Comparison of ENCODE assay signal across 1 fruit fly cellular context in the genomic region with DNA sequence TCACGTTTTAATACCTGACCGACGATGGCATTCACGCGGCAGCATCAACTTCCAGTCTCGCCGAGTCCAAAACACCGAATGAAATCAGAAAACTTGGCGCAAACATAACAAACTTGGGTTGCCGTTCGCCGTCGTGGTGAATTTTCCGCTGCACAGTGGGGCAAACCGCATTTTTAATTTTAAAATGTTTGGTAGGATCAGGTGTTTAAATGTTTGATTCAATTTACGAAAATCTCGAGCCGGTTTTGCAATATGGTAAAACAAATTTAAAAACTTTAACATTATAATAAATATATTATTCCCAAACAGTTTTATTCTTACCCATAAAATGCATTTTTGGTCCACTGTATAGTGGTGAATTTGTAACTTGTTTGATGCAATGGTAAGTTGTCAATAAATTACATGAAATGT.
A peak's percentile ranks its signal among the peaks of the same experiment; 100 is the strongest.
TF ChIP-seq lines count a peak whose summit lies in the region.

A gene (minus strand): TSS at position 82 of the 411 bp plus-strand sequence.

TF ChIP-seq in whole organism, embryonic, 481 proteins besides CTCF, POLR2A, EP300 and RAD21 (continued from another document and continues in another):
- TF ChIP-seq vnd (GFP tag; IDR thresholded peaks at IDR 0.05; lab: Robert Waterston, UW; ENCODE audit: partially characterized antibody): no peak; the same call in 1 of the 3 replicates
- TF ChIP-seq CG10959 (GFP tag; IDR thresholded peaks at IDR 0.05; lab: Robert Waterston, UW): peak; percentile 91
- no peak for TF ChIP-seq hth (optimal IDR thresholded peaks at IDR 0.05; lab: Kevin White, UChicago)
- TF ChIP-seq CG8388 (GFP tag; optimal IDR thresholded peaks at IDR 0.05; lab: Kevin White, UChicago): peak; percentile 99
- peak; percentile 86 for TF ChIP-seq z (GFP tag; IDR thresholded peaks at IDR 0.05; lab: Robert Waterston, UW)
- peak; percentile 92 for TF ChIP-seq HLH3B (GFP tag; IDR thresholded peaks at IDR 0.05; lab: Robert Waterston, UW)
- peak; percentile 92 for TF ChIP-seq ab (GFP tag; optimal IDR thresholded peaks at IDR 0.05; lab: Kevin White, UChicago)
- peak; percentile 98 for TF ChIP-seq jing (GFP tag; optimal IDR thresholded peaks at IDR 0.05; lab: Kevin White, UChicago)
- TF ChIP-seq gfzf (GFP tag; optimal IDR thresholded peaks at IDR 0.05; lab: Kevin White, UChicago): peak; percentile 4
- TF ChIP-seq sens (GFP tag; lab: Kevin White, UChicago): peak; percentile 99
- TF ChIP-seq CG11560 (tag; IDR thresholded peaks at IDR 0.05; lab: Robert Waterston, UW): peak; percentile 92
- peak; percentile 100 for TF ChIP-seq CG34422 (GFP tag; IDR thresholded peaks at IDR 0.05; lab: Robert Waterston, UW)
- 0 out of 3 replicates have a peak, but pooled peaks have one; percentile 20 for TF ChIP-seq CG6791 (GFP tag; IDR thresholded peaks at IDR 0.05; lab: Robert Waterston, UW; ENCODE audit: partially characterized antibody)
- peak; percentile 94 for TF ChIP-seq Elba2 (GFP tag; optimal IDR thresholded peaks at IDR 0.05; lab: Kevin White, UChicago)
- TF ChIP-seq Hsf (GFP tag; optimal IDR thresholded peaks at IDR 0.05; lab: Kevin White, UChicago): peak; percentile 98
- TF ChIP-seq seq (GFP tag; IDR thresholded peaks at IDR 0.05; lab: Robert Waterston, UW): peak; percentile 100
- peak; percentile 98 for TF ChIP-seq Ets65A (GFP tag; lab: Kevin White, UChicago)
- peak; percentile 83 for TF ChIP-seq her (GFP tag; optimal IDR thresholded peaks at IDR 0.05; lab: Kevin White, UChicago)
- peak; percentile 98 for TF ChIP-seq CG16779 (GFP tag; IDR thresholded peaks at IDR 0.05; lab: Robert Waterston, UW)
- TF ChIP-seq dm (GFP tag; optimal IDR thresholded peaks at IDR 0.05; lab: Kevin White, UChicago): peak; percentile 85
- no peak for TF ChIP-seq CG2129 (GFP tag; IDR thresholded peaks at IDR 0.05; lab: Robert Waterston, UW; ENCODE audit: partially characterized antibody)
- TF ChIP-seq B-H2 (GFP tag; optimal IDR thresholded peaks at IDR 0.05; lab: Kevin White, UChicago): peak; percentile 96
- peak; percentile 99 for TF ChIP-seq tap (tag; optimal IDR thresholded peaks at IDR 0.05; lab: Kevin White, UChicago)
- TF ChIP-seq CG17186 (GFP tag; optimal IDR thresholded peaks at IDR 0.05; lab: Kevin White, UChicago): peak; percentile 94
- peak; percentile 86 for TF ChIP-seq NK7.1 (GFP tag; optimal IDR thresholded peaks at IDR 0.05; lab: Kevin White, UChicago)
- peak; percentile 95 for TF ChIP-seq TFAM (GFP tag; optimal IDR thresholded peaks at IDR 0.05; lab: Kevin White, UChicago)
- peak; percentile 99 for TF ChIP-seq CG10366 (GFP tag; IDR thresholded peaks at IDR 0.05; lab: Robert Waterston, UW)
- TF ChIP-seq C15 (GFP tag; IDR thresholded peaks at IDR 0.05; lab: Robert Waterston, UW): peak; percentile 96
- TF ChIP-seq amos (GFP tag; IDR thresholded peaks at IDR 0.05; lab: Robert Waterston, UW; ENCODE audit: partially characterized antibody): peak; percentile 50
- peak; percentile 95 to 96 for TF ChIP-seq Pdp1 (GFP tag; optimal IDR thresholded peaks at IDR 0.05; lab: Kevin White, UChicago)
- peak; percentile 100 for TF ChIP-seq CG17359 (tag; optimal IDR thresholded peaks at IDR 0.05; lab: Kevin White, UChicago)
- TF ChIP-seq CG33213 (GFP tag; optimal IDR thresholded peaks at IDR 0.05; lab: Kevin White, UChicago): peak; percentile 96
- TF ChIP-seq nerfin-2 (GFP tag; IDR thresholded peaks at IDR 0.05; lab: Robert Waterston, UW; ENCODE audit: partially characterized antibody): no peak; the same call in none of the 2 replicates
- TF ChIP-seq Hmr (GFP tag; optimal IDR thresholded peaks at IDR 0.05; lab: Kevin White, UChicago): peak; percentile 99
- TF ChIP-seq lab (GFP tag; optimal IDR thresholded peaks at IDR 0.05; lab: Kevin White, UChicago): peak; percentile 99
- peak; percentile 99 for TF ChIP-seq Chrac-16 (GFP tag; optimal IDR thresholded peaks at IDR 0.05; lab: Kevin White, UChicago)
- peak; percentile 65 for TF ChIP-seq ato (GFP tag; IDR thresholded peaks at IDR 0.05; lab: Robert Waterston, UW; ENCODE audit: partially characterized antibody)
- peak; percentile 99 for TF ChIP-seq CG17612 (GFP tag; IDR thresholded peaks at IDR 0.05; lab: Robert Waterston, UW)
- peak; percentile 98 for TF ChIP-seq esg (GFP tag; conservative IDR thresholded peaks at IDR 0.05; lab: Robert Waterston, UW)
- TF ChIP-seq Side (GFP tag; optimal IDR thresholded peaks at IDR 0.05; lab: Kevin White, UChicago): peak; percentile 89
- peak; percentile 99 for TF ChIP-seq row (GFP tag; IDR thresholded peaks at IDR 0.05; lab: Robert Waterston, UW)
- TF ChIP-seq HLHmδ (GFP tag; optimal IDR thresholded peaks at IDR 0.05; lab: Kevin White, UChicago): peak; percentile 12
- TF ChIP-seq kah (GFP tag; optimal IDR thresholded peaks at IDR 0.05; lab: Kevin White, UChicago): peak; percentile 98
- TF ChIP-seq twi (tag; optimal IDR thresholded peaks at IDR 0.05; lab: Kevin White, UChicago): peak; percentile 99
- TF ChIP-seq CG30431 (GFP tag; optimal IDR thresholded peaks at IDR 0.05; lab: Kevin White, UChicago): peak; percentile 98
- TF ChIP-seq fd102C (GFP tag; optimal IDR thresholded peaks at IDR 0.05; lab: Kevin White, UChicago): peak; percentile 96
- peak; percentile 96 for TF ChIP-seq GATAe (GFP tag; conservative IDR thresholded peaks at IDR 0.05; lab: Robert Waterston, UW)
- peak; percentile 99 for TF ChIP-seq CG32772 (GFP tag; IDR thresholded peaks at IDR 0.05; lab: Robert Waterston, UW)
- TF ChIP-seq trh (GFP tag; optimal IDR thresholded peaks at IDR 0.05; lab: Kevin White, UChicago): peak; percentile 98
- peak; percentile 99 for TF ChIP-seq CG1602 (GFP tag; optimal IDR thresholded peaks at IDR 0.05; lab: Kevin White, UChicago)
- peak; percentile 92 for TF ChIP-seq pho (GFP tag; optimal IDR thresholded peaks at IDR 0.05; lab: Kevin White, UChicago)
- no peak for TF ChIP-seq fru (optimal IDR thresholded peaks at IDR 0.05; lab: Kevin White, UChicago)
- TF ChIP-seq gce (GFP tag; IDR thresholded peaks at IDR 0.05; lab: Robert Waterston, UW): peak; percentile 100
- TF ChIP-seq bbx (GFP tag; IDR thresholded peaks at IDR 0.05; lab: Robert Waterston, UW; ENCODE audit: partially characterized antibody): peak; percentile 52; the same call in 1 of the 2 replicates
- peak; percentile 99 for TF ChIP-seq CG7271 (tag; optimal IDR thresholded peaks at IDR 0.05; lab: Kevin White, UChicago)
- peak; percentile 99 for TF ChIP-seq CG1233 (GFP tag; optimal IDR thresholded peaks at IDR 0.05; lab: Kevin White, UChicago)
- TF ChIP-seq grn (GFP tag; optimal IDR thresholded peaks at IDR 0.05; lab: Kevin White, UChicago): peak; percentile 91
- peak; percentile 99 for TF ChIP-seq CG2202 (tag; optimal IDR thresholded peaks at IDR 0.05; lab: Kevin White, UChicago)
- TF ChIP-seq CG10431 (GFP tag; optimal IDR thresholded peaks at IDR 0.05; lab: Kevin White, UChicago): peak; percentile 99
- peak; percentile 70 for TF ChIP-seq Myb (GFP tag; optimal IDR thresholded peaks at IDR 0.05; lab: Kevin White, UChicago)
- no peak for TF ChIP-seq D (optimal IDR thresholded peaks at IDR 0.05; lab: Kevin White, UChicago)
- TF ChIP-seq D (GFP tag; optimal IDR thresholded peaks at IDR 0.05; lab: Kevin White, UChicago): peak; percentile 99
- peak; percentile 97 for TF ChIP-seq Atf6 (GFP tag; IDR thresholded peaks at IDR 0.05; lab: Robert Waterston, UW)
- TF ChIP-seq Doc2 (GFP tag; IDR thresholded peaks at IDR 0.05; lab: Robert Waterston, UW): peak; percentile 95
- peak; percentile 61 for TF ChIP-seq mam (GFP tag; optimal IDR thresholded peaks at IDR 0.05; lab: Kevin White, UChicago)
- TF ChIP-seq kay (GFP tag; optimal IDR thresholded peaks at IDR 0.05; lab: Kevin White, UChicago): peak; percentile 86
- TF ChIP-seq Aef1 (GFP tag; IDR thresholded peaks at IDR 0.05; lab: Robert Waterston, UW): peak; percentile 87
- no peak for TF ChIP-seq Tbp (GFP tag; optimal IDR thresholded peaks at IDR 0.05; lab: Kevin White, UChicago)
- TF ChIP-seq tna (GFP tag; IDR thresholded peaks at IDR 0.05; lab: Robert Waterston, UW; ENCODE audit: partially characterized antibody): peak; percentile 76
- peak; percentile 97 for TF ChIP-seq CG34376 (GFP tag; optimal IDR thresholded peaks at IDR 0.05; lab: Kevin White, UChicago)
- peak; percentile 98 for TF ChIP-seq CG11696 (GFP tag; IDR thresholded peaks at IDR 0.05; lab: Robert Waterston, UW)
- TF ChIP-seq CG1024 (GFP tag; IDR thresholded peaks at IDR 0.05; lab: Robert Waterston, UW): peak; percentile 82
- peak; percentile 98 for TF ChIP-seq CG10543 (GFP tag; optimal IDR thresholded peaks at IDR 0.05; lab: Kevin White, UChicago)
- TF ChIP-seq Sry-β (GFP tag; optimal IDR thresholded peaks at IDR 0.05; lab: Kevin White, UChicago): peak; percentile 79
- peak; percentile 97 for TF ChIP-seq YL-1 (GFP tag; optimal IDR thresholded peaks at IDR 0.05; lab: Kevin White, UChicago)
- peak; percentile 97 for TF ChIP-seq tup (GFP tag; optimal IDR thresholded peaks at IDR 0.05; lab: Kevin White, UChicago)
- peak; percentile 99 for TF ChIP-seq CG11247 (GFP tag; IDR thresholded peaks at IDR 0.05; lab: Robert Waterston, UW)
- TF ChIP-seq Hr3 (GFP tag; optimal IDR thresholded peaks at IDR 0.05; lab: Kevin White, UChicago): peak; percentile 99
- TF ChIP-seq sqz (GFP tag; optimal IDR thresholded peaks at IDR 0.05; lab: Kevin White, UChicago): peak; percentile 99
- peak; percentile 96 for TF ChIP-seq psq (GFP tag; optimal IDR thresholded peaks at IDR 0.05; lab: Kevin White, UChicago)
- TF ChIP-seq zf30C (GFP tag; optimal IDR thresholded peaks at IDR 0.05; lab: Kevin White, UChicago): peak; percentile 38
- peak; percentile 87 for TF ChIP-seq disco-r (GFP tag; optimal IDR thresholded peaks at IDR 0.05; lab: Kevin White, UChicago)
- peak; percentile 99 for TF ChIP-seq CG3407 (GFP tag; optimal IDR thresholded peaks at IDR 0.05; lab: Kevin White, UChicago)
- peak; percentile 98 for TF ChIP-seq ac (GFP tag; optimal IDR thresholded peaks at IDR 0.05; lab: Kevin White, UChicago)
- peak; percentile 53 for TF ChIP-seq Scr (GFP tag; IDR thresholded peaks at IDR 0.05; lab: Robert Waterston, UW; ENCODE audit: partially characterized antibody)
- peak; percentile 79 for TF ChIP-seq emc (GFP tag; optimal IDR thresholded peaks at IDR 0.05; lab: Kevin White, UChicago)
- TF ChIP-seq ara (GFP tag; IDR thresholded peaks at IDR 0.05; lab: Robert Waterston, UW): peak; percentile 100
- no peak for TF ChIP-seq hkb (optimal IDR thresholded peaks at IDR 0.05; lab: Kevin White, UChicago)
- peak; percentile 100 for TF ChIP-seq hkb (GFP tag; IDR thresholded peaks at IDR 0.05; lab: Robert Waterston, UW)
- peak; percentile 90 for TF ChIP-seq Dbx (GFP tag; IDR thresholded peaks at IDR 0.05; lab: Robert Waterston, UW)
- TF ChIP-seq Trl (optimal IDR thresholded peaks at IDR 0.05; lab: Kevin White, UChicago): no peak
- TF ChIP-seq Trl (GFP tag; optimal IDR thresholded peaks at IDR 0.05; lab: Kevin White, UChicago): peak; percentile 95
- TF ChIP-seq Opbp (GFP tag; IDR thresholded peaks at IDR 0.05; lab: Robert Waterston, UW; ENCODE audit: partially characterized antibody): peak; percentile 70
- TF ChIP-seq Bdp1 (GFP tag; optimal IDR thresholded peaks at IDR 0.05; lab: Kevin White, UChicago): peak; percentile 92
- peak; percentile 98 for TF ChIP-seq CG2889 (GFP tag; IDR thresholded peaks at IDR 0.05; lab: Robert Waterston, UW)
- peak; percentile 100 for TF ChIP-seq zen (tag; optimal IDR thresholded peaks at IDR 0.05; lab: Kevin White, UChicago)
- peak; percentile 100 for TF ChIP-seq CoRest (tag; optimal IDR thresholded peaks at IDR 0.05; lab: Kevin White, UChicago)
- peak; percentile 100 for TF ChIP-seq Ssrp (tag; optimal IDR thresholded peaks at IDR 0.05; lab: Kevin White, UChicago)
- TF ChIP-seq CG8359 (GFP tag; optimal IDR thresholded peaks at IDR 0.05; lab: Kevin White, UChicago; ENCODE audit: borderline replicate concordance): peak; percentile 96
- peak in 1 of 3 experiments; percentile 99 for TF ChIP-seq lola (GFP tag; optimal IDR thresholded peaks at IDR 0.05; lab: Kevin White, UChicago)
- peak; percentile 90; the same call in 1 of the 2 replicates for TF ChIP-seq sisA (GFP tag; IDR thresholded peaks at IDR 0.05; lab: Robert Waterston, UW)
- TF ChIP-seq CG11504 (tag; optimal IDR thresholded peaks at IDR 0.05; lab: Kevin White, UChicago): peak; percentile 96
- TF ChIP-seq fu2 (GFP tag; optimal IDR thresholded peaks at IDR 0.05; lab: Kevin White, UChicago): peak; percentile 86
- peak; percentile 99 for TF ChIP-seq dimm (GFP tag; IDR thresholded peaks at IDR 0.05; lab: Robert Waterston, UW)
- peak; percentile 98 for TF ChIP-seq klu (GFP tag; IDR thresholded peaks at IDR 0.05; lab: Robert Waterston, UW)
- peak; percentile 90 for TF ChIP-seq CG9932 (GFP tag; IDR thresholded peaks at IDR 0.05; lab: Robert Waterston, UW)
- peak; percentile 99 for TF ChIP-seq HmgZ (tag; optimal IDR thresholded peaks at IDR 0.05; lab: Kevin White, UChicago)
- TF ChIP-seq Antp (GFP tag; optimal IDR thresholded peaks at IDR 0.05; lab: Kevin White, UChicago): peak; percentile 88
- TF ChIP-seq otp (GFP tag; IDR thresholded peaks at IDR 0.05; lab: Robert Waterston, UW): peak; percentile 99
- peak; percentile 58 for TF ChIP-seq HLH4C (GFP tag; IDR thresholded peaks at IDR 0.05; lab: Robert Waterston, UW; ENCODE audit: partially characterized antibody)
- peak; percentile 92 for TF ChIP-seq CG7745 (tag; optimal IDR thresholded peaks at IDR 0.05; lab: Kevin White, UChicago)
- peak; percentile 73; the same call in 2 of the 4 replicates for TF ChIP-seq chinmo (GFP tag; IDR thresholded peaks at IDR 0.05; lab: Robert Waterston, UW; ENCODE audit: partially characterized antibody)
- TF ChIP-seq sna (GFP tag; IDR thresholded peaks at IDR 0.05; lab: Robert Waterston, UW; ENCODE audit: partially characterized antibody): 0 out of 2 replicates have a peak, but pooled peaks have one; percentile 32
- TF ChIP-seq crc (GFP tag; optimal IDR thresholded peaks at IDR 0.05; lab: Kevin White, UChicago): peak; percentile 38
- peak; percentile 90 for TF ChIP-seq CG1792 (GFP tag; optimal IDR thresholded peaks at IDR 0.05; lab: Kevin White, UChicago)
- TF ChIP-seq CG32767 (GFP tag; IDR thresholded peaks at IDR 0.05; lab: Robert Waterston, UW): peak; percentile 99
- peak; percentile 99 for TF ChIP-seq gsb (GFP tag; IDR thresholded peaks at IDR 0.05; lab: Robert Waterston, UW)
- TF ChIP-seq Mrtf (GFP tag; IDR thresholded peaks at IDR 0.05; lab: Robert Waterston, UW): peak; percentile 99
- TF ChIP-seq CG15269 (tag; optimal IDR thresholded peaks at IDR 0.05; lab: Kevin White, UChicago): peak; percentile 100
- peak; percentile 99; the same call in 1 of the 2 replicates for TF ChIP-seq NFAT (GFP tag; IDR thresholded peaks at IDR 0.05; lab: Robert Waterston, UW)
- peak; percentile 91 for TF ChIP-seq pnt (GFP tag; optimal IDR thresholded peaks at IDR 0.05; lab: Kevin White, UChicago)
- TF ChIP-seq grau (tag; optimal IDR thresholded peaks at IDR 0.05; lab: Kevin White, UChicago): peak; percentile 99
- peak; percentile 99 for TF ChIP-seq H2.0 (GFP tag; IDR thresholded peaks at IDR 0.05; lab: Robert Waterston, UW)
